Worm (Caenorhabditis elegans) whole organism, L1 larva: ENCODE measurements around the gene nspg-7.2.

Experiments used
- aha-1 ChIP-seq: fragments of 150-350 bp; optimal IDR thresholded peaks from 2 replicates; lab custom pipeline; 2014; ENCODE audit warnings: missing biosample characterization, missing genetic modification characterization
- mdl-1 ChIP-seq, 2 experiments: fragments of 150-350 bp; optimal IDR thresholded peaks; 2 replicates each; lab custom pipeline; 2014 to 2017; ENCODE audit warnings: missing biosample characterization in 2 of 2, missing genetic modification characterization in 2 of 2, inconsistent platforms in 1 of 2
- nhr-85 ChIP-seq: sonication (generic microtip); peaks from one replicate; lab custom pipeline; 2016; ENCODE audit warnings: missing genetic modification characterization, inconsistent platforms, missing compliant biosample characterization
- snpc-4 ChIP-seq: fragments of 150-350 bp; optimal IDR thresholded peaks from 2 replicates; lab custom pipeline; 2014; ENCODE audit warnings: missing biosample characterization, missing genetic modification characterization
- unc-62 ChIP-seq: fragments of 150-350 bp; optimal IDR thresholded peaks from 2 replicates; lab custom pipeline; 2014; ENCODE audit warnings: missing biosample characterization, missing genetic modification reagents, missing genetic modification characterization
- zag-1 ChIP-seq: fragments of 150-350 bp; optimal IDR thresholded peaks from 2 replicates; lab custom pipeline; 2014; ENCODE audit warnings: missing biosample characterization, missing genetic modification characterization

DNA sequence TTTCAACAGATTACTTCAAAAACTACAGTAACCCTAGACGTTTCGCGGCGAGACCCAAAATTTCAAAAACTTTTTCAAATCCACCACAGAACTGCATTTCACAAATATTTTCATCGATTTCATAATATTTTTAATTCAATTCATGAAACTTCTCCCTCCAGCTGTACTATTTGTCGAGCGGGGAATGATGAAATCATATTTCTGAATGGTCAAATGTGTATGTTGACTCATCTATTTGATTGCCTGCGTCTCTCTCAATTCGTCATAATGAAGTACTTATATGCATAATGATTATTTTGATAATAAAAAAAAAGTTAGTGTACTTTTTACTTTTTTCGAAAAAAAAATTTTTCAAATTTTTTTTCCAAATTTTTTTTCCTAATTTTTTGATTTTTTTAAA is 48.1 kb upstream of the nspg-7.2 start:
- TF ChIP-seq mdl-1 (tag; optimal IDR thresholded peaks at IDR 0.05; lab: Kevin White, UChicago) (no peak), snpc-4 (tag; lab: Kevin White, UChicago) (no peak), aha-1 (tag; lab: Kevin White, UChicago) (no peak), nhr-85 (tag; lab: Kevin White, UChicago) (no peak), unc-62 (no peak), zag-1 (tag; lab: Kevin White, UChicago) (no peak)
